Worm (Caenorhabditis elegans) whole organism, young adult: Measurements from ENCODE around the gene K03H1.7.

Experiments used
- K12H6.12 ChIP-seq: fragments of 200-800 bp; sonication (Bioruptor generic); optimal IDR thresholded peaks from 2 replicates; lab custom pipeline; 2018; ENCODE audit warnings: mild to moderate bottlenecking, missing genetic modification characterization, missing compliant biosample characterization
- ama-1 ChIP-seq, 3 experiments: fragments of 150-350 bp in 1 of 3; sonication (generic microtip) in 2 of 3; optimal IDR thresholded peaks; 2 replicates each; lab custom pipeline; 2014 to 2018; ENCODE audit warnings: missing biosample characterization in 2 of 3, missing genetic modification characterization in 2 of 3, missing genetic modification reagents in 2 of 3
- bed-1 ChIP-seq: fragments of 200-800 bp; sonication (Bioruptor generic); IDR thresholded peaks from 2 replicates; pipeline ENCODE4 v1.3.6; 2022; ENCODE audit warnings: missing genetic modification reagents, missing genetic modification characterization, missing compliant biosample characterization
- hlh-12 ChIP-seq: sonication (generic microtip); optimal IDR thresholded peaks from 2 replicates; lab custom pipeline; 2016; ENCODE audit warnings: missing genetic modification characterization, missing compliant biosample characterization
- lin-26 ChIP-seq: fragments of 200-800 bp; sonication (Bioruptor generic); IDR thresholded peaks from 2 replicates; pipeline ENCODE4 v1.3.6; 2022; ENCODE audit warnings: missing genetic modification reagents, missing genetic modification characterization, missing compliant biosample characterization
- nfya-2 ChIP-seq: fragments of 200-800 bp; sonication (Bioruptor generic); IDR thresholded peaks from 2 replicates; pipeline ENCODE4 v1.3.6; 2022; ENCODE audit warnings: missing genetic modification reagents, missing genetic modification characterization, missing compliant biosample characterization
- pha-4 ChIP-seq: fragments of 150-350 bp; sonication (generic microtip); optimal IDR thresholded peaks from 2 replicates; lab custom pipeline; 2014; ENCODE audit warnings: missing biosample characterization, missing genetic modification reagents, missing genetic modification characterization
- unc-130 ChIP-seq: sonication (generic microtip); optimal IDR thresholded peaks from 2 replicates; lab custom pipeline; 2016; ENCODE audit warnings: missing genetic modification reagents, missing genetic modification characterization, missing compliant biosample characterization
- zfh-2 ChIP-seq: fragments of 200-800 bp; sonication (Bioruptor generic); conservative IDR thresholded peaks from 2 replicates; pipeline ENCODE4 v1.3.6; 2022; ENCODE audit warnings: missing genetic modification reagents, missing genetic modification characterization, missing compliant biosample characterization

DNA sequence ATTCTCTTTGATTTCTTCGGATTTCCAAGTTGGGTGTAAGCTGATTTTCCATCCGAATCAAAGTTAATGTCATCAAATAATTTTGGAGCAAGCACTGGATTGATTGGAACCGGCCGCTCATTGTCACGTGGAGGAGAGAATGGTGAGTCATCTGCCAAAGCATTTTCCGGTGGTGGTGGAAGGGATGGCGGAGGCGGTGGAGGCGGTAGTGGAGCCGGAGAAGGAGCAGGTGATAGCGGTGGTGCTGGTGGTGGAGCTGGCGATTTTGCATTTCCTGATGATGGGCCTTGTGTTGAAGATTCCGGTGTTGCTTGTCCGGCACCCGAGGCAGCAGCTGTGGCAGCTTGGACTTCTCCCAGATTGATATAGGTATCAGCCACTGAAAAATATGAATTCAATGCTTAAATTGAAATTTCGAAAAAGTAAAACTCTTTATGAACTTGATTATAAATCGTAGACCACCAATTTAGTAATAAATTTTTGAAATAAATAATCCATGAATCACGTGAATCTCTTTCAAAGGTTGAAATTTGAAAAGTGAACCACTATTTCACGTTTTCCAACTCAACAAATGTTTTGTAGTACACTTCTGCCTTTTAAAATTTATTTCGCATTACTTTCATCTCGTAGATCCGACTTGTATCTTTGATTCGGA is 6.1 kb upstream of the K03H1.7 start, which contains the start of the genes K03H1.9 and K03H1.12:
- TF ChIP-seq K12H6.12 (no peak), lin-26 (GFP tag; lab: Robert Waterston, UW) (no peak), unc-130 (GFP tag; lab: Kevin White, UChicago) (no peak), nfya-2 (no peak), ama-1 (optimal IDR thresholded peaks at IDR 0.05; lab: Kevin White, UChicago) (no peak), ama-1 (GFP tag; optimal IDR thresholded peaks at IDR 0.05; lab: Kevin White, UChicago) (no peak), zfh-2 (GFP tag; lab: Robert Waterston, UW) (peak; percentile 81), bed-1 (GFP tag; lab: Robert Waterston, UW) (no peak), hlh-12 (tag; lab: Kevin White, UChicago) (no peak), pha-4 (no peak)
